Worm (Caenorhabditis elegans): ENCODE data around the gene T27F7.12.

Gene T27F7.12

ce11 chrII:4959719-4960118, 30.2 kb upstream of the T27F7.12 start, which contains the start of gene ulp-2:
TSS of gene ulp-2 (minus strand) at chrII:4959876.
- TF ChIP-seq dao-5 (tag; optimal IDR thresholded peaks at IDR 0.05) (no peak), him-1 (tag; optimal IDR thresholded peaks at IDR 0.05) (no peak), W03F9.2 (tag; optimal IDR thresholded peaks at IDR 0.05) (no peak)

ce11 chrII:4960690-4961089, 29.2 kb upstream of the T27F7.12 start:
- no peak for TF ChIP-seq dao-5 (tag; optimal IDR thresholded peaks at IDR 0.05)
- peak; percentile 9 for TF ChIP-seq W03F9.2 (tag; optimal IDR thresholded peaks at IDR 0.05)
- no peak for TF ChIP-seq him-1 (tag; optimal IDR thresholded peaks at IDR 0.05)

DNA sequence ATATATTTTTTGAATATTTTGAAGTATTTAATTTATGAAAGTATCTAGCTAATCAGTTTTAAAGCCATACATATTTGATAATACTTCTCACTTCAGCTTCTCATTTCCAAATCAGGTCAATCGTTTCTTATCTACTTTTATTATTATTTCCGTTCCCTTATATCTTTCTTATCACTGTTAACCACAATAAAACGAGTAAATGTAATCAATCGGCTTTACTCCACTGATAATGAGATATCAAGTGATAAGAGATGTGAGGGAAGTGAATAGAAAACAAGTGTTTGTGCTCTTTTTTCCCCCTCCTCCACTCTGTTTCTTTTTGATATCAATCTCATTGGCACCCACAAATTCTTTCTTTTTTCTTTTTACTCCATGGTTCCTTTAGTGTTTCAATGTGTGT, 23.3 kb upstream of the T27F7.12 start:
- TF ChIP-seq him-1 (tag; optimal IDR thresholded peaks at IDR 0.05) (no peak), W03F9.2 (tag; optimal IDR thresholded peaks at IDR 0.05) (no peak), dao-5 (tag; optimal IDR thresholded peaks at IDR 0.05) (no peak)

DNA sequence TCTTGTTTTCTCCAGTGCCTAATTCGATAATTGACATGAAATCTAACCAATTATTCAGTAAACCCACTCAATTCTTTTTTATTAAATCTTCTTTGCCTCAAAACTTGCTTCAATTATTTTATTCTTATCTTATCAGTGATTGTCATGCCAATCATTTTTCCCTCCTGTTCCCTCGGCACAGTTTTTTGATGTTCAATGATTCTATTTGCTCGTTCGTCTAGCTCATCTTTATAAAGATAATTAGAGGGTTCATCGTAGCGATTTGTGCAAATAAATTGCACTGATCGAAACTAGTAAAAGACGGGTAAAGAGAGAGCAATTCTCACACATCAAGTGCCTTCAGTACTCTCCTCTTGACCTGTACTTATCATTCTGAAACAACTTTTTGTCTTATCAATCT, 22.3 kb upstream of the T27F7.12 start:
- TF ChIP-seq him-1 (tag; optimal IDR thresholded peaks at IDR 0.05) (no peak), W03F9.2 (tag; optimal IDR thresholded peaks at IDR 0.05) (no peak), dao-5 (tag; optimal IDR thresholded peaks at IDR 0.05) (no peak)

ce11 chrII:4968863-4969262, 21.0 kb upstream of the T27F7.12 start, which contains the start of gene shc-2:
TSS of gene shc-2 (plus strand) at chrII:4969163.
- TF ChIP-seq dao-5 (tag; optimal IDR thresholded peaks at IDR 0.05), result no peak
- TF ChIP-seq him-1 (tag; optimal IDR thresholded peaks at IDR 0.05), result no peak
- no peak for TF ChIP-seq W03F9.2 (tag; optimal IDR thresholded peaks at IDR 0.05)

ce11 chrII:4974448-4974951, 15.4 kb upstream of the T27F7.12 start:
- no peak for TF ChIP-seq him-1 (tag; optimal IDR thresholded peaks at IDR 0.05)
- no peak for TF ChIP-seq W03F9.2 (tag; optimal IDR thresholded peaks at IDR 0.05)
- no peak for TF ChIP-seq dao-5 (tag; optimal IDR thresholded peaks at IDR 0.05)

- TF ChIP-seq W03F9.2 (tag; optimal IDR thresholded peaks at IDR 0.05) (no peak), him-1 (tag; optimal IDR thresholded peaks at IDR 0.05) (no peak), dao-5 (tag; optimal IDR thresholded peaks at IDR 0.05) (no peak)
Observed at ce11 chrII:4975311-4975710, 14.6 kb upstream of the T27F7.12 start.

DNA sequence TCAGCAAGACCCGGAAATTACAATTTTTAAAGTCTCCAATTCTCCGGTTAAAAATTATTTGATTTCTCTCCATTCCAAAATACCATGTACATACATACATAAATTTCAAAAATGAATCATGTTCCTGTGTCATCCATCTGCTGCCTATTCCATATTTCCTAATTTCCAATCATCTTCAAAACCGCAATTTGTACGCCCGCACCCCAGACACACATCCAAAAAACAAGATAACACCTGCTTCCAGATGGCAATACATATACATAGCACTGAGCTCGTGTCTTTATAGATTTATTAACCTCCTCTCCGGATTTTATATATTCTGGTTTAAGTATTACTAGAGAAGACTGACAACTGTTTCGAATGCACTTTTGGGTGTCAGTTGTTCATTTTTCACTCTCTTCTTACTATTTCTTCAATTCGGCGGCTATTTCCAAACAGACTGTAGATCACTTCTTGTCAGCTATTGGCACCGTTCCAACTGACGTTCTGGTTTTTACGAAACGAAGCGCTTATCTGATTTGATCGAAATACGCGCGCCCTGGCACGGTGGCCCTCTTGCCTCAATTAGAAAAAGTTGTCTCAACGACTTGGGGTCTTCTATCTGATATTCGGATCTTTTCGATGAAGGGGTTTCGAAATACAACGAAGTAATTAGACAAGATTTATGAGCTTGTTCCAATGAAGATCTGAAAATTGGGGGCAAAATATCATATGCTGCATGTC, 8.1 kb upstream of the T27F7.12 start:
- no peak for TF ChIP-seq dao-5 (tag; optimal IDR thresholded peaks at IDR 0.05)

- no peak for TF ChIP-seq dao-5 (tag; optimal IDR thresholded peaks at IDR 0.05)
- no peak for TF ChIP-seq W03F9.2 (tag; optimal IDR thresholded peaks at IDR 0.05)
- no peak for TF ChIP-seq him-1 (tag; optimal IDR thresholded peaks at IDR 0.05)
Observed at ce11 chrII:4984151-4984550, 5.8 kb upstream of the T27F7.12 start.

ce11 chrII:4985961-4986503, 3.9 kb upstream of the T27F7.12 start:
- TF ChIP-seq dao-5 (tag; optimal IDR thresholded peaks at IDR 0.05) (no peak), W03F9.2 (tag; optimal IDR thresholded peaks at IDR 0.05) (no peak), him-1 (tag; optimal IDR thresholded peaks at IDR 0.05) (no peak)

- no peak for TF ChIP-seq W03F9.2 (tag; optimal IDR thresholded peaks at IDR 0.05)
- TF ChIP-seq dao-5 (tag; optimal IDR thresholded peaks at IDR 0.05), result no peak
- TF ChIP-seq him-1 (tag; optimal IDR thresholded peaks at IDR 0.05), result no peak
Observed at ce11 chrII:4986664-4987063, 3.2 kb upstream of the T27F7.12 start.

DNA sequence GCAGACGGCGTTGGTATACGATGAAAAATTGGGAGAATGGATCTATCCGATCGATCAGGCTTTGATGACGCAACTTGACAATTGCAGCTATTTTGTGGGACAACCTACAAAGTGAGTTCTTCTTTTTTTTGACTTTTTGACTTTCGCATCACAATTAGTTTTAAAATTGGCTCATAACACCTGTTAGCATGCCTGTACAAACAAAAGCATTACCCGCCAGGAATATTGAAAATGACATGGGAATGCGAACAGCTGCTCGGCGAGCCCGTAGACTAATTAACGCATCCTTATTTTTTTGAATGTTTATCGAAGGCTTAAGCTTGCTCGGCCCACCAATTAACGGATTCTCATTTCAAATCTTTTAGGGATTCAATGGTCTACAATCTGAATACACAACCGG, 2.6 kb upstream of the T27F7.12 start:
- TF ChIP-seq W03F9.2 (tag; optimal IDR thresholded peaks at IDR 0.05) (no peak), him-1 (tag; optimal IDR thresholded peaks at IDR 0.05) (no peak), dao-5 (tag; optimal IDR thresholded peaks at IDR 0.05) (no peak)

ce11 chrII:4992977-4993376, 3.1 kb downstream of the T27F7.12 start, which contains the start of gene pigb-1:
TSS of gene pigb-1 (minus strand) at chrII:4993077.
- TF ChIP-seq W03F9.2 (tag; optimal IDR thresholded peaks at IDR 0.05), result no peak
- no peak for TF ChIP-seq him-1 (tag; optimal IDR thresholded peaks at IDR 0.05)
- no peak for TF ChIP-seq dao-5 (tag; optimal IDR thresholded peaks at IDR 0.05)

ce11 chrII:4993530-4994192, 3.8 kb downstream of the T27F7.12 start, which contains the start of the genes eif-1 and vps-24:
TSS of gene eif-1 (minus strand) at chrII:4993580.
TSS of gene vps-24 (plus strand) at chrII:4993998.
- TF ChIP-seq dao-5 (tag; optimal IDR thresholded peaks at IDR 0.05) (no peak), W03F9.2 (tag; optimal IDR thresholded peaks at IDR 0.05) (peak; percentile 33)

Measured in whole organism, L4/young adult.